Worm (Caenorhabditis elegans): ENCODE measurements around the gene F32D8.4.
A peak's percentile ranks its signal among the peaks of the same experiment; 100 is the strongest.

The F32D8.4 gene

ce11 chrV:10859775-10860174, 33.6 kb downstream of the F32D8.4 start:
- TF ChIP-seq unc-62 (GFP tag; optimal IDR thresholded peaks at IDR 0.05) (no peak), nhr-80 (tag; optimal IDR thresholded peaks at IDR 0.05) (peak; percentile 81)

- TF ChIP-seq hmg-1.2 (GFP tag; IDR thresholded peaks at IDR 0.05) (0 out of 2 replicates have a peak, but pooled peaks have one; percentile 16), unc-62 (GFP tag; optimal IDR thresholded peaks at IDR 0.05) (peak; percentile 37), nhr-179 (tag; optimal IDR thresholded peaks at IDR 0.05) (no peak), nhr-80 (tag; optimal IDR thresholded peaks at IDR 0.05) (peak; percentile 18), madf-10 (tag; optimal IDR thresholded peaks at IDR 0.05) (no peak)
Observed at ce11 chrV:10859048-10859637, 34.2 kb downstream of the F32D8.4 start.

ce11 chrV:10858340-10858739, 35.0 kb downstream of the F32D8.4 start:
- TF ChIP-seq hmg-20 (GFP tag; IDR thresholded peaks at IDR 0.05): no peak
- no peak for TF ChIP-seq unc-130 (GFP tag; optimal IDR thresholded peaks at IDR 0.05)
- TF ChIP-seq egrh-3 (GFP tag; IDR thresholded peaks at IDR 0.05): peak; percentile 66
- no peak for TF ChIP-seq ets-4 (GFP tag; optimal IDR thresholded peaks at IDR 0.05)
- no peak for TF ChIP-seq ceh-100 (GFP tag; IDR thresholded peaks at IDR 0.05)
- no peak for TF ChIP-seq ztf-3 (GFP tag; optimal IDR thresholded peaks at IDR 0.05)
- peak in 1 of 2 experiments; percentile 21 for TF ChIP-seq let-607 (tag; optimal IDR thresholded peaks at IDR 0.05)
- TF ChIP-seq ceh-27 (GFP tag; optimal IDR thresholded peaks at IDR 0.05): peak; percentile 72
- peak; percentile 72 for TF ChIP-seq C06A6.2 (GFP tag; conservative IDR thresholded peaks at IDR 0.05)
- peak; percentile 63; the same call in 1 of the 2 replicates for TF ChIP-seq dox-1 (GFP tag; IDR thresholded peaks at IDR 0.05)
- TF ChIP-seq F52B5.7 (tag; optimal IDR thresholded peaks at IDR 0.05): no peak
- TF ChIP-seq lsy-27 (tag; optimal IDR thresholded peaks at IDR 0.05; ENCODE audit: borderline replicate concordance, insufficient read depth): no peak
- TF ChIP-seq snpc-1.1 (tag; optimal IDR thresholded peaks at IDR 0.05; ENCODE audit: insufficient read depth): no peak
- TF ChIP-seq him-1 (tag; optimal IDR thresholded peaks at IDR 0.05): no peak
- peak; percentile 80 for TF ChIP-seq chd-7 (tag; optimal IDR thresholded peaks at IDR 0.05)
- TF ChIP-seq mcd-1 (GFP tag; IDR thresholded peaks at IDR 0.05): 0 out of 2 replicates have a peak, but pooled peaks have one; percentile 30
- peak; percentile 3 for TF ChIP-seq tbp1 (GFP tag; optimal IDR thresholded peaks at IDR 0.05)
- TF ChIP-seq nhr-80 (tag; optimal IDR thresholded peaks at IDR 0.05): peak; percentile 14
- no peak for TF ChIP-seq let-526 (GFP tag; IDR thresholded peaks at IDR 0.05)
- TF ChIP-seq madf-8 (GFP tag; conservative IDR thresholded peaks at IDR 0.05): no peak
- no peak for TF ChIP-seq rcor-1 (GFP tag; IDR thresholded peaks at IDR 0.05)
- no peak for TF ChIP-seq Y56A3A.18 (GFP tag; IDR thresholded peaks at IDR 0.05)
- 0 out of 2 replicates have a peak, but pooled peaks have one; percentile 49 for TF ChIP-seq lin-26 (GFP tag; IDR thresholded peaks at IDR 0.05)
- TF ChIP-seq F39B2.1 (GFP tag; IDR thresholded peaks at IDR 0.05): no peak
- no peak for TF ChIP-seq aptf-3 (GFP tag; IDR thresholded peaks at IDR 0.05)
- no peak for TF ChIP-seq ceh-79 (tag; optimal IDR thresholded peaks at IDR 0.05)
- no peak for TF ChIP-seq ekl-4 (GFP tag; IDR thresholded peaks at IDR 0.05)
- no peak for TF ChIP-seq ztf-25 (GFP tag; IDR thresholded peaks at IDR 0.05)
- TF ChIP-seq B0019.2 (GFP tag; conservative IDR thresholded peaks at IDR 0.05): no peak
- TF ChIP-seq snpc-4 (GFP tag; optimal IDR thresholded peaks at IDR 0.05): no peak
- TF ChIP-seq snpc-4 (tag; optimal IDR thresholded peaks at IDR 0.05): peak in 3 of 4 experiments; percentile 4 to 31 (median 8)
- TF ChIP-seq mel-28 (tag; optimal IDR thresholded peaks at IDR 0.05; ENCODE audit: borderline replicate concordance): no peak
- peak; percentile 54 for TF ChIP-seq atf-7 (tag; optimal IDR thresholded peaks at IDR 0.05)
- TF ChIP-seq tbx-9 (tag; optimal IDR thresholded peaks at IDR 0.05; ENCODE audit: borderline replicate concordance): no peak
- TF ChIP-seq madf-6 (GFP tag; IDR thresholded peaks at IDR 0.05): no peak
- TF ChIP-seq ccch-3 (GFP tag; optimal IDR thresholded peaks at IDR 0.05): no peak
- peak; percentile 86 for TF ChIP-seq K12H6.12 (tag; optimal IDR thresholded peaks at IDR 0.05)
- TF ChIP-seq xnd-1 (tag; optimal IDR thresholded peaks at IDR 0.05): no peak
- no peak for TF ChIP-seq Y79H2A.3 (GFP tag; conservative IDR thresholded peaks at IDR 0.05)
- TF ChIP-seq bed-2 (GFP tag; IDR thresholded peaks at IDR 0.05): no peak

Measured in whole organism, young adult.